Fruit fly (Drosophila melanogaster) whole organism, embryonic: ENCODE measurements around the gene SCCRO4.

ENCODE experiments used
- Bdp1 ChIP-seq: fragments of 200-800 bp; sonication (Bioruptor generic); optimal IDR thresholded peaks from 3 replicates; lab custom pipeline; 2016; ENCODE audit warnings: missing biosample characterization, missing genetic modification characterization
- Bteb2 ChIP-seq: fragments of 200-800 bp; sonication (Bioruptor generic); optimal IDR thresholded peaks from 2 replicates; lab custom pipeline; 2016; ENCODE audit warnings: missing biosample characterization, missing genetic modification characterization
- CG11695 ChIP-seq: fragments of 200-800 bp; sonication (Bioruptor generic); IDR thresholded peaks from 3 replicates; pipeline ENCODE4 v1.3.6; 2022; ENCODE audit warnings: missing biosample characterization, missing genetic modification characterization
- CG12104 ChIP-seq: fragments of 200-800 bp; sonication (Bioruptor generic); optimal IDR thresholded peaks from 3 replicates; lab custom pipeline; 2016; ENCODE audit warnings: missing biosample characterization, missing genetic modification characterization
- CG12659 ChIP-seq: fragments of 200-800 bp; sonication (Bioruptor generic); optimal IDR thresholded peaks from 3 replicates; lab custom pipeline; 2017; ENCODE audit warnings: mild to moderate bottlenecking, missing biosample characterization, missing genetic modification reagents, missing genetic modification characterization
- CG12769 ChIP-seq: fragments of 200-800 bp; sonication (Bioruptor generic); optimal IDR thresholded peaks from 2 replicates; lab custom pipeline; 2019; ENCODE audit warnings: missing biosample characterization, mild to moderate bottlenecking, missing genetic modification characterization, moderate library complexity
- CG13775 ChIP-seq: fragments of 200-800 bp; sonication (Bioruptor generic); optimal IDR thresholded peaks from 3 replicates; lab custom pipeline; 2017; ENCODE audit warnings: missing biosample characterization, mild to moderate bottlenecking, missing genetic modification characterization
- CG14441 ChIP-seq: fragments of 200-800 bp; sonication (Bioruptor generic); IDR thresholded peaks from 2 replicates; pipeline ENCODE4 v1.3.6; 2022; ENCODE audit warnings: missing biosample characterization, missing genetic modification characterization
- CG16815 ChIP-seq: fragments of 200-800 bp; sonication (Bioruptor generic); optimal IDR thresholded peaks from 3 replicates; lab custom pipeline; 2017; ENCODE audit warnings: missing biosample characterization, mild to moderate bottlenecking, missing genetic modification characterization
- CG17359 ChIP-seq: fragments of 200-800 bp; sonication (Bioruptor generic); optimal IDR thresholded peaks from 3 replicates; lab custom pipeline; 2018; ENCODE audit warnings: missing biosample characterization, mild to moderate bottlenecking, missing genetic modification characterization, moderate library complexity
- CG2116 ChIP-seq: fragments of 200-800 bp; sonication (Bioruptor generic); optimal IDR thresholded peaks from 3 replicates; lab custom pipeline; 2018; ENCODE audit warnings: missing biosample characterization, mild to moderate bottlenecking, missing genetic modification characterization
- CG2875 ChIP-seq: fragments of 200-800 bp; sonication (Bioruptor generic); optimal IDR thresholded peaks from 2 replicates; lab custom pipeline; 2017; ENCODE audit warnings: missing biosample characterization, mild to moderate bottlenecking, missing genetic modification characterization, missing genetic modification reagents
- CG32772 ChIP-seq: fragments of 200-800 bp; sonication (Bioruptor generic); IDR thresholded peaks from 2 replicates; pipeline ENCODE4 v1.3.6; 2022; ENCODE audit warnings: missing biosample characterization, missing genetic modification characterization
- CG3726 ChIP-seq: fragments of 200-800 bp; sonication (Bioruptor generic); IDR thresholded peaks from 3 replicates; pipeline ENCODE4, ENCODE4 v1.3.6; 2022; ENCODE audit warnings: missing biosample characterization, missing genetic modification characterization
- CG4328 ChIP-seq: fragments of 200-800 bp; sonication (Bioruptor generic); optimal IDR thresholded peaks from 3 replicates; lab custom pipeline; 2017; ENCODE audit warnings: missing biosample characterization, missing genetic modification reagents, missing genetic modification characterization
- CG5953 ChIP-seq: fragments of 200-800 bp; sonication (Bioruptor generic); IDR thresholded peaks from 2 replicates; pipeline ENCODE4 v1.3.6; 2022; ENCODE audit warnings: missing biosample characterization, missing genetic modification characterization
- CG6791 ChIP-seq: fragments of 200-800 bp; sonication (Bioruptor generic); IDR thresholded peaks from 3 replicates; pipeline ENCODE4 v1.3.6; 2022; ENCODE audit warnings: missing biosample characterization, missing genetic modification characterization; ENCODE audit not compliant: partially characterized antibody
- CG7928 ChIP-seq: fragments of 200-800 bp; sonication (Bioruptor generic); optimal IDR thresholded peaks from 2 replicates; lab custom pipeline; 2017; ENCODE audit warnings: missing biosample characterization, mild to moderate bottlenecking, missing genetic modification characterization
- CTCF ChIP-seq: fragments of 200-800 bp; sonication (Bioruptor generic); optimal IDR thresholded peaks from 2 replicates; lab custom pipeline; 2017; ENCODE audit warnings: missing biosample characterization, mild to moderate bottlenecking, missing genetic modification characterization, moderate library complexity
- Fer2 ChIP-seq: fragments of 200-800 bp; sonication (Bioruptor generic); optimal IDR thresholded peaks from 2 replicates; lab custom pipeline; 2018; ENCODE audit warnings: missing biosample characterization, mild to moderate bottlenecking, missing genetic modification characterization, moderate library complexity
- GATAe ChIP-seq: fragments of 200-800 bp; sonication (Bioruptor generic); conservative IDR thresholded peaks from 2 replicates; pipeline ENCODE4 v1.3.6; 2022; ENCODE audit warnings: missing biosample characterization, missing genetic modification characterization
- Jarid2 ChIP-seq: fragments of 200-800 bp; sonication (Bioruptor generic); optimal IDR thresholded peaks from 3 replicates; lab custom pipeline; 2017; ENCODE audit warnings: mild to moderate bottlenecking, missing biosample characterization, missing genetic modification reagents, missing genetic modification characterization
- Mad ChIP-seq: fragments of 200-800 bp; sonication (Bioruptor generic); optimal IDR thresholded peaks from 2 replicates; lab custom pipeline; 2016; ENCODE audit warnings: missing biosample characterization, missing genetic modification characterization
- Scr ChIP-seq: fragments of 200-800 bp; sonication (Bioruptor generic); IDR thresholded peaks from 2 replicates; pipeline ENCODE4 v1.3.6; 2022; ENCODE audit warnings: missing biosample characterization, missing genetic modification characterization; ENCODE audit not compliant: partially characterized antibody
- Spps ChIP-seq: fragments of 200-800 bp; sonication (Bioruptor generic); optimal IDR thresholded peaks from 2 replicates; lab custom pipeline; 2018; ENCODE audit warnings: missing biosample characterization, mild to moderate bottlenecking, missing genetic modification characterization
- Xbp1 ChIP-seq: fragments of 200-800 bp; sonication (Bioruptor generic); optimal IDR thresholded peaks from 3 replicates; lab custom pipeline; 2016; ENCODE audit warnings: missing biosample characterization, mild to moderate bottlenecking, missing genetic modification characterization
- Xrp1 ChIP-seq: fragments of 200-800 bp; sonication (Bioruptor generic); IDR thresholded peaks from 2 replicates; pipeline ENCODE4 v1.3.6; 2022; ENCODE audit warnings: missing biosample characterization, missing genetic modification characterization
- ab ChIP-seq: fragments of 200-800 bp; sonication (Bioruptor generic); optimal IDR thresholded peaks from 2 replicates; lab custom pipeline; 2016; ENCODE audit warnings: missing biosample characterization, missing genetic modification characterization
- chn ChIP-seq: fragments of 200-800 bp; sonication (Bioruptor generic); optimal IDR thresholded peaks from 2 replicates; lab custom pipeline; 2016; ENCODE audit warnings: missing biosample characterization, missing genetic modification characterization
- cwo ChIP-seq: fragments of 200-800 bp; sonication (Bioruptor generic); optimal IDR thresholded peaks from 3 replicates; lab custom pipeline; 2017; ENCODE audit warnings: missing biosample characterization, missing genetic modification characterization, mild to moderate bottlenecking, moderate library complexity, missing genetic modification reagents
- dpn ChIP-seq, 2 experiments: fragments of 200-800 bp; sonication (Bioruptor generic); optimal IDR thresholded peaks; 3 replicates each; lab custom pipeline; 2016; ENCODE audit warnings: missing biosample characterization in 2 of 2, missing genetic modification characterization in 2 of 2
- ewg ChIP-seq: fragments of 200-800 bp; sonication (Bioruptor generic); optimal IDR thresholded peaks from 3 replicates; lab custom pipeline; 2017; ENCODE audit warnings: mild to moderate bottlenecking, missing biosample characterization, missing genetic modification reagents, missing genetic modification characterization
- fd102C ChIP-seq: fragments of 200-800 bp; sonication (Bioruptor generic); optimal IDR thresholded peaks from 2 replicates; lab custom pipeline; 2018; ENCODE audit warnings: missing biosample characterization, mild to moderate bottlenecking, missing genetic modification characterization, moderate library complexity
- grau ChIP-seq: fragments of 200-800 bp; optimal IDR thresholded peaks from 3 replicates; lab custom pipeline; 2019; ENCODE audit warnings: missing biosample characterization, mild to moderate bottlenecking, missing genetic modification characterization, moderate library complexity
- hkb ChIP-seq, 2 experiments: fragments of 200-800 bp in 1 of 2; fragments of >200 bp in 1 of 2; sonication (Bioruptor generic) in 1 of 2; IDR thresholded peaks in 1 of 2; optimal IDR thresholded peaks in 1 of 2; 2 replicates each; pipeline versions ENCODE4 v1.3.6 to Lab custom; 2017 to 2022; ENCODE audit warnings: missing biosample characterization in 1 of 2, missing genetic modification characterization in 1 of 2
- hth ChIP-seq: fragments of >200 bp; optimal IDR thresholded peaks from 2 replicates; lab custom pipeline; 2017; ENCODE audit warnings: inconsistent platforms
- jumu ChIP-seq: fragments of 200-800 bp; sonication (Bioruptor generic); optimal IDR thresholded peaks from 3 replicates; lab custom pipeline; 2016; ENCODE audit warnings: missing biosample characterization, missing genetic modification characterization
- lilli ChIP-seq: fragments of 200-800 bp; sonication (Bioruptor generic); optimal IDR thresholded peaks from 3 replicates; lab custom pipeline; 2016; ENCODE audit warnings: missing biosample characterization, missing genetic modification characterization
- nom ChIP-seq: fragments of 200-800 bp; sonication (Bioruptor generic); optimal IDR thresholded peaks from 2 replicates; lab custom pipeline; 2017; ENCODE audit warnings: missing biosample characterization, missing genetic modification characterization, mild to moderate bottlenecking, moderate library complexity, missing genetic modification reagents
- pros ChIP-seq: fragments of 200-800 bp; sonication (Bioruptor generic); optimal IDR thresholded peaks from 3 replicates; lab custom pipeline; 2019; ENCODE audit warnings: missing biosample characterization, mild to moderate bottlenecking, missing genetic modification characterization, moderate library complexity
- pum ChIP-seq: fragments of 200-800 bp; sonication (Bioruptor generic); optimal IDR thresholded peaks from 2 replicates; lab custom pipeline; 2016; ENCODE audit warnings: missing biosample characterization, missing genetic modification characterization
- sr ChIP-seq: fragments of 200-800 bp; sonication (Bioruptor generic); IDR thresholded peaks from 3 replicates; pipeline ENCODE4 v1.3.6; 2022; ENCODE audit warnings: missing biosample characterization, missing genetic modification characterization
- stwl ChIP-seq: fragments of 200-800 bp; sonication (Bioruptor generic); optimal IDR thresholded peaks from 3 replicates; lab custom pipeline; 2018; ENCODE audit warnings: missing biosample characterization, mild to moderate bottlenecking, missing genetic modification characterization, moderate library complexity
- tna ChIP-seq: fragments of 200-800 bp; sonication (Bioruptor generic); IDR thresholded peaks from 2 replicates; pipeline ENCODE4 v1.3.6; 2022; ENCODE audit warnings: missing biosample characterization, missing genetic modification characterization; ENCODE audit not compliant: partially characterized antibody
- trh ChIP-seq: fragments of 200-800 bp; sonication (Bioruptor generic); optimal IDR thresholded peaks from 2 replicates; lab custom pipeline; 2016; ENCODE audit warnings: missing biosample characterization, missing genetic modification characterization
- unpg ChIP-seq: fragments of 200-800 bp; sonication (Bioruptor generic); optimal IDR thresholded peaks from 3 replicates; lab custom pipeline; 2018; ENCODE audit warnings: missing biosample characterization, mild to moderate bottlenecking, missing genetic modification characterization, moderate library complexity
- wdn ChIP-seq: fragments of 200-800 bp; sonication (Bioruptor generic); IDR thresholded peaks from 2 replicates; pipeline ENCODE4 v1.3.6; 2022; ENCODE audit warnings: missing biosample characterization, missing genetic modification characterization
- wek ChIP-seq: fragments of 200-800 bp; sonication (Bioruptor generic); optimal IDR thresholded peaks from 3 replicates; lab custom pipeline; 2018; ENCODE audit warnings: missing biosample characterization, mild to moderate bottlenecking, missing genetic modification characterization, moderate library complexity

The SCCRO4 gene

dm6 chr3L:20347762-20348580, 48.8 kb downstream of the SCCRO4 start, which contains the start of the genes Rbbp5 and eRF1 (continued):
- TF ChIP-seq wek (GFP tag; lab: Kevin White, UChicago) (no peak), pros (GFP tag; lab: Kevin White, UChicago) (no peak), hkb (optimal IDR thresholded peaks at IDR 0.05; lab: Kevin White, UChicago) (peak; percentile 27), hkb (GFP tag; IDR thresholded peaks at IDR 0.05; lab: Robert Waterston, UW) (peak; percentile 66; the same call in 1 of the 2 replicates), CG16815 (GFP tag; lab: Kevin White, UChicago) (peak; percentile 58), Bteb2 (peak; percentile 58), fd102C (GFP tag; lab: Kevin White, UChicago) (no peak), ab (GFP tag; lab: Kevin White, UChicago) (no peak), jumu (GFP tag; lab: Kevin White, UChicago) (peak; percentile 33), Bdp1 (GFP tag; lab: Kevin White, UChicago) (peak; percentile 49), trh (GFP tag; lab: Kevin White, UChicago) (peak; percentile 36), pum (GFP tag; lab: Kevin White, UChicago) (peak; percentile 32), dpn (GFP tag; optimal IDR thresholded peaks at IDR 0.05; lab: Kevin White, UChicago) (peak; percentile 62 to 80), CG11695 (GFP tag; lab: Robert Waterston, UW) (0 out of 3 replicates have a peak, but pooled peaks have one; percentile 10), CG6791 (GFP tag; lab: Robert Waterston, UW) (peak; percentile 94), CTCF (GFP tag; lab: Kevin White, UChicago) (no peak), tna (peak; percentile 75), CG17359 (tag; lab: Kevin White, UChicago) (peak; percentile 69), hth (lab: Kevin White, UChicago) (no peak), Jarid2 (GFP tag; lab: Kevin White, UChicago) (no peak), chn (GFP tag; lab: Kevin White, UChicago) (peak; percentile 71), stwl (tag; lab: Kevin White, UChicago) (peak; percentile 41), GATAe (peak; percentile 50; the same call in 1 of the 2 replicates), CG12659 (GFP tag; lab: Kevin White, UChicago) (peak; percentile 91), Xbp1 (GFP tag; lab: Kevin White, UChicago) (peak; percentile 89), lilli (GFP tag; lab: Kevin White, UChicago) (peak; percentile 84), Scr (GFP tag; lab: Robert Waterston, UW) (peak; percentile 94), unpg (GFP tag; lab: Kevin White, UChicago) (peak; percentile 73), grau (peak; percentile 81), nom (GFP tag; lab: Kevin White, UChicago) (peak; percentile 28), CG12104 (GFP tag; lab: Kevin White, UChicago) (peak; percentile 60), ewg (GFP tag; lab: Kevin White, UChicago) (peak; percentile 48), sr (GFP tag; lab: Robert Waterston, UW) (no peak), CG4328 (GFP tag; lab: Kevin White, UChicago) (peak; percentile 10), CG13775 (peak; percentile 78), CG12769 (tag; lab: Kevin White, UChicago) (peak; percentile 10), CG3726 (GFP tag; lab: Robert Waterston, UW) (peak; percentile 59; the same call in 1 of the 3 replicates), cwo (peak; percentile 33), Spps (tag; lab: Kevin White, UChicago) (peak; percentile 38), CG7928 (GFP tag; lab: Kevin White, UChicago) (peak; percentile 19), CG5953 (GFP tag; lab: Robert Waterston, UW) (peak; percentile 60; the same call in 1 of the 2 replicates), Fer2 (tag; lab: Kevin White, UChicago) (peak; percentile 58), Mad (GFP tag; lab: Kevin White, UChicago) (peak; percentile 54), CG14441 (GFP tag; lab: Robert Waterston, UW) (peak; percentile 75), Xrp1 (GFP tag; lab: Robert Waterston, UW) (peak; percentile 80), CG2116 (GFP tag; lab: Kevin White, UChicago) (peak; percentile 78), CG32772 (peak; percentile 84), wdn (GFP tag; lab: Robert Waterston, UW) (peak; percentile 66), CG2875 (GFP tag; lab: Kevin White, UChicago) (no peak)
